Fruit fly (Drosophila melanogaster): ENCODE results near the gene CG9997.

CG9997 gene

dm6 chr3R:28805164-28805563 lies 48.4 kb upstream of the CG9997 start (continued):
- TF ChIP-seq lmd (GFP tag; IDR thresholded peaks at IDR 0.05) (0 out of 2 replicates have a peak, but pooled peaks have one; percentile 18), CG11560 (tag; IDR thresholded peaks at IDR 0.05) (0 out of 3 replicates have a peak, but pooled peaks have one; percentile 22), H15 (GFP tag; IDR thresholded peaks at IDR 0.05) (no peak), CG18262 (tag; optimal IDR thresholded peaks at IDR 0.05) (peak; percentile 24), CG8765 (GFP tag; IDR thresholded peaks at IDR 0.05) (no peak), jing (GFP tag; optimal IDR thresholded peaks at IDR 0.05) (no peak), CG1602 (GFP tag; optimal IDR thresholded peaks at IDR 0.05) (peak; percentile 5), lbe (GFP tag; optimal IDR thresholded peaks at IDR 0.05) (no peak), gem (tag; optimal IDR thresholded peaks at IDR 0.05) (peak; percentile 14), oc (tag; optimal IDR thresholded peaks at IDR 0.05) (no peak), CG17829 (tag; optimal IDR thresholded peaks at IDR 0.05) (no peak), CG8359 (GFP tag; optimal IDR thresholded peaks at IDR 0.05; ENCODE audit: borderline replicate concordance) (no peak), peb (GFP tag; IDR thresholded peaks at IDR 0.05) (no peak), chinmo (GFP tag; IDR thresholded peaks at IDR 0.05; ENCODE audit: partially characterized antibody) (no peak), Rfx (GFP tag; IDR thresholded peaks at IDR 0.05) (no peak), scrt (GFP tag; optimal IDR thresholded peaks at IDR 0.05) (no peak), ERR (GFP tag; optimal IDR thresholded peaks at IDR 0.05) (no peak), CG12104 (GFP tag; optimal IDR thresholded peaks at IDR 0.05) (no peak), NfI (GFP tag; optimal IDR thresholded peaks at IDR 0.05) (no peak), CG4404 (GFP tag; IDR thresholded peaks at IDR 0.05) (0 out of 2 replicates have a peak, but pooled peaks have one; percentile 5), amos (GFP tag; IDR thresholded peaks at IDR 0.05; ENCODE audit: partially characterized antibody) (0 out of 2 replicates have a peak, but pooled peaks have one; percentile 29), CG9727 (GFP tag; optimal IDR thresholded peaks at IDR 0.05) (no peak), Max (GFP tag; optimal IDR thresholded peaks at IDR 0.05) (no peak), trem (tag; optimal IDR thresholded peaks at IDR 0.05) (no peak), luna (GFP tag; optimal IDR thresholded peaks at IDR 0.05) (no peak), CG4328 (GFP tag; optimal IDR thresholded peaks at IDR 0.05) (no peak), Myb (GFP tag; optimal IDR thresholded peaks at IDR 0.05) (no peak), Opbp (GFP tag; IDR thresholded peaks at IDR 0.05; ENCODE audit: partially characterized antibody) (0 out of 3 replicates have a peak, but pooled peaks have one; percentile 49), Scr (GFP tag; IDR thresholded peaks at IDR 0.05; ENCODE audit: partially characterized antibody) (no peak), Nf-YC (tag; optimal IDR thresholded peaks at IDR 0.05) (no peak), ranshi (GFP tag; IDR thresholded peaks at IDR 0.05) (no peak), kay (GFP tag; optimal IDR thresholded peaks at IDR 0.05) (no peak), sima (GFP tag; optimal IDR thresholded peaks at IDR 0.05) (no peak), tup (GFP tag; optimal IDR thresholded peaks at IDR 0.05) (no peak), Asciz (GFP tag; optimal IDR thresholded peaks at IDR 0.05) (no peak), CG11456 (GFP tag; IDR thresholded peaks at IDR 0.05) (no peak), Lhr (GFP tag; optimal IDR thresholded peaks at IDR 0.05) (no peak), Hr39 (optimal IDR thresholded peaks at IDR 0.05) (no peak), Gsc (GFP tag; IDR thresholded peaks at IDR 0.05) (no peak), vnd (GFP tag; IDR thresholded peaks at IDR 0.05; ENCODE audit: partially characterized antibody) (0 out of 3 replicates have a peak, but pooled peaks have one; percentile 26), Hey (tag; optimal IDR thresholded peaks at IDR 0.05) (no peak), ara (GFP tag; IDR thresholded peaks at IDR 0.05) (no peak), CG18619 (GFP tag; optimal IDR thresholded peaks at IDR 0.05) (no peak), CG3407 (GFP tag; optimal IDR thresholded peaks at IDR 0.05) (no peak), CG17186 (GFP tag; optimal IDR thresholded peaks at IDR 0.05) (no peak), CTCF (GFP tag; optimal IDR thresholded peaks at IDR 0.05) (no peak), Six4 (GFP tag; optimal IDR thresholded peaks at IDR 0.05) (no peak), her (GFP tag; optimal IDR thresholded peaks at IDR 0.05) (no peak), ems (GFP tag; optimal IDR thresholded peaks at IDR 0.05) (peak; percentile 16), crp (GFP tag; optimal IDR thresholded peaks at IDR 0.05) (no peak), Atf-2 (GFP tag; optimal IDR thresholded peaks at IDR 0.05) (no peak), zfh1 (GFP tag; IDR thresholded peaks at IDR 0.05) (peak; percentile 47; the same call in 1 of the 3 replicates)
